Worm (Caenorhabditis elegans) whole organism, L3 larva: ENCODE measurements around the gene fut-4.

ENCODE experiments used
- ZK546.5 ChIP-seq: sonication (generic microtip); optimal IDR thresholded peaks from 2 replicates; lab custom pipeline; 2017; ENCODE audit warnings: missing biosample characterization, missing genetic modification characterization
- aly-2 ChIP-seq: fragments of 150-350 bp; optimal IDR thresholded peaks from 2 replicates; lab custom pipeline; 2014; ENCODE audit warnings: missing biosample characterization, missing genetic modification characterization
- ama-1 ChIP-seq: fragments of 150-350 bp; optimal IDR thresholded peaks from 2 replicates; lab custom pipeline; 2018
- ceh-82 ChIP-seq: fragments of 150-350 bp; optimal IDR thresholded peaks from 2 replicates; lab custom pipeline; 2014; ENCODE audit warnings: missing biosample characterization, missing genetic modification characterization
- ceh-9 ChIP-seq: sonication (generic microtip); optimal IDR thresholded peaks from 2 replicates; lab custom pipeline; 2018; ENCODE audit warnings: missing biosample characterization, missing genetic modification characterization
- daf-12 ChIP-seq: fragments of 150-350 bp; optimal IDR thresholded peaks from 2 replicates; lab custom pipeline; 2014; ENCODE audit warnings: missing biosample characterization, missing genetic modification reagents, missing genetic modification characterization
- egl-27 ChIP-seq: sonication (generic microtip); optimal IDR thresholded peaks from 4 replicates; lab custom pipeline; 2017; ENCODE audit warnings: missing biosample characterization, missing genetic modification reagents, missing genetic modification characterization
- elt-2 ChIP-seq: sonication (generic microtip); optimal IDR thresholded peaks from 2 replicates; lab custom pipeline; 2016; ENCODE audit warnings: missing genetic modification reagents, mild to moderate bottlenecking, missing genetic modification characterization, missing compliant biosample characterization
- fkh-2 ChIP-seq: fragments of 150-350 bp; optimal IDR thresholded peaks from 2 replicates; lab custom pipeline; 2014; ENCODE audit warnings: missing biosample characterization, missing genetic modification reagents, missing genetic modification characterization
- fos-1 ChIP-seq: fragments of 150-350 bp; optimal IDR thresholded peaks from 2 replicates; lab custom pipeline; 2014; ENCODE audit warnings: missing biosample characterization, missing genetic modification characterization
- hmg-11 ChIP-seq: sonication (generic microtip); optimal IDR thresholded peaks from 2 replicates; lab custom pipeline; 2016; ENCODE audit warnings: missing genetic modification characterization, missing compliant biosample characterization
- jun-1 ChIP-seq: fragments of 150-350 bp; optimal IDR thresholded peaks from 2 replicates; lab custom pipeline; 2014; ENCODE audit warnings: missing biosample characterization, missing genetic modification reagents, missing genetic modification characterization
- lin-15B ChIP-seq: fragments of 150-350 bp; optimal IDR thresholded peaks from 2 replicates; lab custom pipeline; 2014; ENCODE audit warnings: missing biosample characterization, missing genetic modification characterization
- lin-39 ChIP-seq: fragments of 150-350 bp; optimal IDR thresholded peaks from 2 replicates; lab custom pipeline; 2018; ENCODE audit warnings: missing biosample characterization, missing genetic modification reagents, missing genetic modification characterization
- lsy-12 ChIP-seq: sonication (generic microtip); optimal IDR thresholded peaks from 2 replicates; lab custom pipeline; 2016; ENCODE audit warnings: mild to moderate bottlenecking, missing genetic modification characterization, missing compliant biosample characterization
- mdl-1 ChIP-seq: fragments of 150-350 bp; optimal IDR thresholded peaks from 2 replicates; lab custom pipeline; 2014; ENCODE audit warnings: missing biosample characterization, missing genetic modification characterization
- mml-1 ChIP-seq: fragments of 150-350 bp; sonication (generic microtip); optimal IDR thresholded peaks from 3 replicates; lab custom pipeline; 2014; ENCODE audit warnings: missing biosample characterization, missing genetic modification characterization
- nfya-1 ChIP-seq: sonication (generic microtip); optimal IDR thresholded peaks from 2 replicates; lab custom pipeline; 2017; ENCODE audit warnings: missing genetic modification characterization, mild to moderate bottlenecking, missing compliant biosample characterization, antibody characterized with exemption, moderate library complexity; ENCODE audit not compliant: insufficient read depth
- nhr-23 ChIP-seq: fragments of 150-350 bp; optimal IDR thresholded peaks from 2 replicates; lab custom pipeline; 2014; ENCODE audit warnings: missing biosample characterization, missing genetic modification reagents, missing genetic modification characterization
- nhr-237 ChIP-seq: fragments of 150-350 bp; optimal IDR thresholded peaks from 2 replicates; lab custom pipeline; 2014; ENCODE audit warnings: missing biosample characterization, missing genetic modification characterization
- nhr-28 ChIP-seq: fragments of 150-350 bp; optimal IDR thresholded peaks from 2 replicates; lab custom pipeline; 2014; ENCODE audit warnings: missing biosample characterization, missing genetic modification characterization
- nhr-43 ChIP-seq: sonication (generic microtip); optimal IDR thresholded peaks from 2 replicates; lab custom pipeline; 2016; ENCODE audit warnings: mild to moderate bottlenecking, missing genetic modification characterization, missing compliant biosample characterization; ENCODE audit not compliant: poor library complexity, severe bottlenecking
- nhr-67 ChIP-seq: fragments of 150-350 bp; optimal IDR thresholded peaks from 2 replicates; lab custom pipeline; 2014; ENCODE audit warnings: missing biosample characterization, missing genetic modification characterization
- pqm-1 ChIP-seq: fragments of 150-350 bp; optimal IDR thresholded peaks from 2 replicates; lab custom pipeline; 2017; ENCODE audit warnings: missing biosample characterization, missing genetic modification characterization, inconsistent platforms
- sea-2 ChIP-seq: fragments of 150-350 bp; sonication (generic microtip); optimal IDR thresholded peaks from 4 replicates; lab custom pipeline; 2014; ENCODE audit warnings: missing biosample characterization, missing genetic modification reagents, missing genetic modification characterization
- skn-1 ChIP-seq: fragments of 150-350 bp; optimal IDR thresholded peaks from 2 replicates; lab custom pipeline; 2014; ENCODE audit warnings: missing biosample characterization, missing genetic modification characterization
- snpc-4 ChIP-seq: fragments of 150-350 bp; optimal IDR thresholded peaks from 2 replicates; lab custom pipeline; 2014; ENCODE audit warnings: missing biosample characterization, missing genetic modification characterization
- tbx-2 ChIP-seq: sonication (generic microtip); optimal IDR thresholded peaks from 2 replicates; lab custom pipeline; 2016; ENCODE audit warnings: mild to moderate bottlenecking, missing genetic modification characterization, missing compliant biosample characterization
- unc-39 ChIP-seq: sonication (generic microtip); optimal IDR thresholded peaks from 4 replicates; lab custom pipeline; 2017; ENCODE audit warnings: missing biosample characterization, missing genetic modification characterization
- unc-62 ChIP-seq: fragments of 150-350 bp; sonication (generic microtip); optimal IDR thresholded peaks from 4 replicates; lab custom pipeline; 2014; ENCODE audit warnings: missing biosample characterization, missing genetic modification reagents, missing genetic modification characterization
- zag-1 ChIP-seq: fragments of 150-350 bp; optimal IDR thresholded peaks from 2 replicates; lab custom pipeline; 2014; ENCODE audit warnings: missing biosample characterization, missing genetic modification characterization
- ztf-4 ChIP-seq: fragments of 150-350 bp; optimal IDR thresholded peaks from 2 replicates; lab custom pipeline; 2014; ENCODE audit warnings: missing biosample characterization, missing genetic modification characterization

Gene fut-4

ce11 chrII:2831173-2831572 is 8.8 kb upstream of the fut-4 start, which contains the start of gene K12H6.6:
TSS of gene K12H6.6 (minus strand) at chrII:2831233.
- TF ChIP-seq mdl-1 (tag; lab: Kevin White, UChicago) (no peak), elt-2 (tag; lab: Kevin White, UChicago) (peak; percentile 17), zag-1 (tag; lab: Kevin White, UChicago) (no peak), lsy-12 (tag; lab: Kevin White, UChicago) (no peak)

ce11 chrII:2830144-2830543 is 7.8 kb upstream of the fut-4 start:
- TF ChIP-seq daf-12 (tag; lab: Kevin White, UChicago) (no peak), nhr-237 (tag; lab: Kevin White, UChicago) (no peak), lsy-12 (tag; lab: Kevin White, UChicago) (no peak), unc-39 (no peak), pqm-1 (tag; lab: Kevin White, UChicago) (no peak)

DNA sequence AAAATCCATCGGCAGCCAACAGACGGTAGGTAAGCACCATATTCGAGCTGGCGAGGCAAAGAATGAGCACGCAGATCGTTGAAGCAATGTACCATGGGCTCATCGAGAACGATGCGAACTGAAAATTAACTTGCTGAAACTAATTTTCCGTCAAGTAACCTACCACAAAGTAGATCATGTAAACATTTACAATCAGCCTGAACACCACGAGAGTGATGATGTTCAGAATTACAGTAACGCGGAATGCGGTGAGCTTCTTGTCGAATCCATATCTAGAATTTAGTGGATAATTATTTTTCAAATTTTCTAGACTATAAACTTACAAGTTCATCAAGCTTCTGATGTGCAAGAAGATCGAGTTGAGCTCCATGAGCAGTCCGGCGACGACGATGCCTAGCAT is 7.1 kb upstream of the fut-4 start:
- TF ChIP-seq fos-1 (tag; lab: Kevin White, UChicago) (no peak), tbx-2 (tag; lab: Kevin White, UChicago) (no peak), nhr-23 (tag; lab: Kevin White, UChicago) (no peak), lsy-12 (tag; lab: Kevin White, UChicago) (no peak), unc-62 (no peak), jun-1 (tag; lab: Kevin White, UChicago) (no peak), fkh-2 (no peak), ama-1 (lab: Kevin White, UChicago) (no peak), skn-1 (tag; lab: Kevin White, UChicago) (no peak), nhr-28 (tag; lab: Kevin White, UChicago) (no peak), ZK546.5 (tag; lab: Kevin White, UChicago) (no peak), nhr-43 (no peak), lin-39 (no peak)

DNA sequence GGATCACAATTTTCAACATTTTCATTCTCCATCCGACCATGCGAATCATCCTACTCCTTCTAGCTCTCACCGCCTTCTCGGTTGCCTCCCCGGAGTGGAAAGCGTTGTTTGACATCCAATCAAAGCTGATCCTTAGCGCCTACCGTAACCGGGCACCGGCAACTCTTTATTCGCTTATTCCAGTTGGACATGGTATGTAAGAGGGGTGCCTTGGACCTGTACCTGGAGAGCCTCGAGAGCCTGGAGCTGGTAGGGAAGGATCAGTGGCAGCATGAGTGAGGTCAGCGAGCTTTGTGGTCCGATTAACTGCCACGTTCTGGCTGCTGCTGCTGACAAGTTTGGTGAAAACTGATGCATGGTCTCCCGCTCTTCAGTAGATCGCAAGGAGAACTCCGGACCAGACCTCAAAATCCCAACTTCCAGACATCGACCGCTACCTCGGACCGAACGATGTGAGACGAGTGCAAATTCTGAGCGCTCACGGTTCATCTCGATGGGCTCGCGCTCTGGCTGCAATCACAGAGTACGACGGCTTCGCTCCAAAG is 5.6 kb upstream of the fut-4 start, which contains the start of gene K12H6.8:
Gene K12H6.8 (plus strand): TSS at position 38 of the 545 bp plus-strand sequence.
- TF ChIP-seq ama-1 (lab: Kevin White, UChicago) = no peak
- no peak for TF ChIP-seq nhr-67
- TF ChIP-seq, all 47 proteins: peak for 0

DNA sequence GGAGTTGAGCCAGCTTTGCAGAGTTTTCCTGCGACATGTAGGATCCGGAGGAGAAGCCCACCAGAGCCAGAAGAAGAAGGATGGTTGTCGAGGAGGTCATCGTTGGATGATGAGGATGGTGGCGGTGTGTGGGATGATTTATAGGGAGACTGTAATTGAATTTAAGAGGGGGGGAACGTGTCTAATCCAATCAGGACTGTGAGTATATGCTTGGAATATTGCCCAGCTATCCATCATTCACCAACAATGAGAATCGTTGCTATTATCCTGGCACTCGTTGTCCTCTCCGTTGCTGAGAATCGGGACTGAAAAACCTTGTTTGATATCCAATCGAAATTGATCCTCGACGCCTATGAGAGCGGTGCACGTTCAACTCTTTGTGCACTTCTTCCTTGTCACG is 3.7 kb upstream of the fut-4 start, which contains the start of gene K12H6.5:
Gene K12H6.5 (minus strand): TSS at position 101 of the 400 bp plus-strand sequence.
- TF ChIP-seq zag-1 (tag; lab: Kevin White, UChicago) (no peak), aly-2 (tag; lab: Kevin White, UChicago) (no peak), ZK546.5 (tag; lab: Kevin White, UChicago) (no peak), pqm-1 (tag; lab: Kevin White, UChicago) (no peak), sea-2 (GFP tag; lab: Kevin White, UChicago) (no peak), ztf-4 (tag; lab: Kevin White, UChicago) (no peak), nhr-43 (no peak), nhr-67 (no peak), nfya-1 (tag; lab: Kevin White, UChicago) (no peak), hmg-11 (tag; lab: Kevin White, UChicago) (no peak), unc-62 (no peak), fkh-2 (no peak), mml-1 (tag; lab: Kevin White, UChicago) (no peak), tbx-2 (tag; lab: Kevin White, UChicago) (no peak), nhr-237 (tag; lab: Kevin White, UChicago) (no peak), ceh-9 (tag; lab: Kevin White, UChicago) (no peak), unc-39 (no peak), mdl-1 (tag; lab: Kevin White, UChicago) (no peak)

ce11 chrII:2824169-2824568 is 1.8 kb upstream of the fut-4 start, which contains the start of the genes K12H6.4 and K12H6.9:
TSS of gene K12H6.4 (minus strand) at chrII:2824269.
TSS of gene K12H6.9 (plus strand) at chrII:2824404.
- no peak for TF ChIP-seq lin-15B (tag; lab: Kevin White, UChicago)
- TF ChIP-seq egl-27 = no peak
- TF ChIP-seq ceh-82 (tag; lab: Kevin White, UChicago) = no peak
- TF ChIP-seq unc-39 = no peak
- no peak for TF ChIP-seq snpc-4
- TF ChIP-seq fos-1 (tag; lab: Kevin White, UChicago) = no peak
- no peak for TF ChIP-seq nfya-1 (tag; lab: Kevin White, UChicago)
- TF ChIP-seq sea-2 (GFP tag; lab: Kevin White, UChicago) = no peak
